Worm (Caenorhabditis elegans) whole organism, young adult: ENCODE data around the gene snpc-1.1.

ENCODE experiments used
- D2030.7 ChIP-seq: fragments of 200-800 bp; sonication (Bioruptor generic); IDR thresholded peaks from 2 replicates; pipeline ENCODE4 v1.3.6; 2022; ENCODE audit warnings: missing genetic modification reagents, missing genetic modification characterization, missing compliant biosample characterization
- F22D6.2 ChIP-seq: sonication (generic microtip); optimal IDR thresholded peaks from 2 replicates; lab custom pipeline; 2016; ENCODE audit warnings: mild to moderate bottlenecking, missing genetic modification characterization, missing compliant biosample characterization
- nfya-1 ChIP-seq: sonication (generic microtip); optimal IDR thresholded peaks from 2 replicates; lab custom pipeline; 2017; ENCODE audit warnings: antibody characterized with exemption, missing compliant biosample characterization, missing genetic modification characterization, borderline replicate concordance; ENCODE audit not compliant: insufficient read depth
- nhr-179 ChIP-seq: sonication (generic microtip); optimal IDR thresholded peaks from 2 replicates; lab custom pipeline; 2016; ENCODE audit warnings: mild to moderate bottlenecking, missing genetic modification characterization, missing compliant biosample characterization
- pha-4 ChIP-seq: fragments of 150-350 bp; sonication (generic microtip); optimal IDR thresholded peaks from 2 replicates; lab custom pipeline; 2014; ENCODE audit warnings: missing biosample characterization, missing genetic modification reagents, missing genetic modification characterization
- unc-62 ChIP-seq: fragments of 150-350 bp; optimal IDR thresholded peaks from 2 replicates; lab custom pipeline; 2014; ENCODE audit warnings: missing biosample characterization, missing genetic modification reagents, missing genetic modification characterization

DNA sequence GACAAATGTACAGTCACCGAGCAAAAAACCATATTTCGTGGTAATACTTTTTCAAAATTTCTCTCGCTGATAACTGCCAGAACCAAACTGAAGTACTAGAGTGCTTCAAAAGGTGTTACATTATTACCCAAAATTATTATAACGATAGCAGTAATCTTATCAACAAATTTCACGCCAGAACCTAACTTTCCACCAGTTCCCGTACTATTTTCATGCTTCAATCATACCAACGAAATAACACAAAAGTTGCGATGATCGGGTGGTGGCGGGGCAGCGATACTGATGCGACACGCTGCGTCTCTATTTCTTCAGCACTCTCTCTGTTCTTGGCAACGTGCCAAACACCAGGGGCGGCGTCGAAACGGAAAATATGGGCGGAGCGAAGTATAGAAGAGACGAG, 27.8 kb upstream of the snpc-1.1 start:
- no peak for TF ChIP-seq D2030.7 (GFP tag; lab: Robert Waterston, UW)
- no peak for TF ChIP-seq F22D6.2
- no peak for TF ChIP-seq unc-62 (GFP tag; lab: Kevin White, UChicago)
- TF ChIP-seq nfya-1 (tag; lab: Kevin White, UChicago), result no peak
- peak; percentile 37 for TF ChIP-seq pha-4 (tag; lab: Kevin White, UChicago)
- no peak for TF ChIP-seq nhr-179 (tag; lab: Kevin White, UChicago)
